Worm (Caenorhabditis elegans): Measurements from ENCODE around the gene ttr-39.

DNA sequence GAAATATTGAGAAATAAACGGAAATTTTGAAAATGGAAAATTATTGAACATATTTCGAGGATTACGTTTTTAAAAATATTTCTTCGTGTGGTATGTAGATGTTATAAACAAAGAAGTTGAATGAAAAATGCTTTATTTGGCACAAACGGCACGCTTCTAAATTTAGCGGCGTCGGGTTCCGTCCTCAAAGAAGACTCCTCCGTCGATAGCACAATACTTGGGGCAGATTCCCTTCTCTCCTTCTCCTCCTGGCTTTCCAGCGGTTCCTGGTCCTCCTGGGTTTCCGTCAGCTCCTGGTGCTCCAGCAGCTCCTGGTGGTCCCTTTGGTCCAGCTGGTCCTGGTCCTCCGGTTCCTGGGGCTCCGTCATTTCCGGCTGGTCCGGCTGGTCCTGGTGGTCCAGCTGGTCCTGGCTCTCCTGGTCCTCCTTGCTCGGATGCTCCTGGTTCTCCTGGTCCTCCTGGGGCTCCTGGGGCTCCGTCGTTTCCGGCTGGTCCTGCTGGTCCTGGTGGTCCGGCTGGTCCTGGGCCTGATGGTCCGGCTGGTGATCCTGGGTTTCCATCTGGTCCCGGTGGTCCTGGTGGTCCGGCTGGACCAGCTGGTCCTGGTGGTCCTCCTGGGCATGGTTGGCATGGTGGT, 5.2 kb downstream of the ttr-39 start, which contains the start of gene W01B6.8:
- no peak for TF ChIP-seq tab-1 (GFP tag; IDR thresholded peaks at IDR 0.05)
- TF ChIP-seq ztf-29 (GFP tag; IDR thresholded peaks at IDR 0.05) = no peak
- no peak for TF ChIP-seq flt-1 (GFP tag; IDR thresholded peaks at IDR 0.05)
- no peak for TF ChIP-seq med-1 (GFP tag; optimal IDR thresholded peaks at IDR 0.05; ENCODE audit: insufficient read depth)
- TF ChIP-seq T22C8.4 (GFP tag; IDR thresholded peaks at IDR 0.05) = no peak
- TF ChIP-seq klf-2 (GFP tag; conservative IDR thresholded peaks at IDR 0.05) = no peak
- TF ChIP-seq ztf-23 (GFP tag; IDR thresholded peaks at IDR 0.05) = no peak
